Worm (Caenorhabditis elegans): ENCODE measurements around the gene F19B10.2.

- TF ChIP-seq ceh-36 (tag; optimal IDR thresholded peaks at IDR 0.05) (no peak), pes-1 (GFP tag; IDR thresholded peaks at IDR 0.05) (no peak), ama-1 (optimal IDR thresholded peaks at IDR 0.05) (no peak), aly-1 (tag; optimal IDR thresholded peaks at IDR 0.05) (no peak)
These were observed 19.4 kb downstream of the F19B10.2 start, which contains the start of gene srx-102 for ce11 chrII:3694664-3695063.
